Worm (Caenorhabditis elegans) whole organism, mixed stage, embryonic: Measurements from ENCODE around the gene pgp-1.
"Not testable (repeated sequence)": the region's sequence is repeated elsewhere in the genome, so short reads cannot be mapped to it uniquely, and the experiment has no call there.

Source experiments
- M03D4.4 ChIP-seq: sonication (generic microtip); optimal IDR thresholded peaks from 2 replicates; lab custom pipeline; 2017; ENCODE audit warnings: mild to moderate bottlenecking, missing genetic modification characterization, missing compliant biosample characterization
- bed-3 ChIP-seq: fragments of 200-800 bp; sonication (Bioruptor generic); optimal IDR thresholded peaks from 3 replicates; lab custom pipeline; 2018; ENCODE audit warnings: mild to moderate bottlenecking, missing genetic modification characterization, moderate library complexity, missing compliant biosample characterization
- blmp-1 ChIP-seq: fragments of 150-350 bp; optimal IDR thresholded peaks from 2 replicates; lab custom pipeline; 2014; ENCODE audit warnings: missing biosample characterization, missing genetic modification characterization
- ceh-39 ChIP-seq: fragments of 150-350 bp; optimal IDR thresholded peaks from 2 replicates; lab custom pipeline; 2014; ENCODE audit warnings: missing biosample characterization, missing genetic modification characterization
- ceh-83 ChIP-seq: fragments of 200-800 bp; sonication (Bioruptor generic); optimal IDR thresholded peaks from 2 replicates; lab custom pipeline; 2018; ENCODE audit warnings: mild to moderate bottlenecking, missing genetic modification characterization, missing compliant biosample characterization
- ces-1 ChIP-seq: fragments of 150-350 bp; optimal IDR thresholded peaks from 2 replicates; lab custom pipeline; 2014; ENCODE audit warnings: missing biosample characterization, missing genetic modification reagents, missing genetic modification characterization
- cnd-1 ChIP-seq: fragments of 200-800 bp; sonication (Bioruptor generic); optimal IDR thresholded peaks from 2 replicates; lab custom pipeline; 2018; ENCODE audit warnings: mild to moderate bottlenecking, missing genetic modification characterization, missing compliant biosample characterization
- drap-1 ChIP-seq: fragments of 200-800 bp; sonication (Bioruptor generic); optimal IDR thresholded peaks from 3 replicates; lab custom pipeline; 2018; ENCODE audit warnings: mild to moderate bottlenecking, missing genetic modification characterization, missing compliant biosample characterization
- elt-1 ChIP-seq: sonication (generic microtip); optimal IDR thresholded peaks from 2 replicates; lab custom pipeline; 2017; ENCODE audit warnings: missing genetic modification characterization, mild to moderate bottlenecking, missing compliant biosample characterization, antibody characterized with exemption, moderate library complexity, borderline replicate concordance; ENCODE audit not compliant: insufficient read depth
- elt-3 ChIP-seq: fragments of 150-350 bp; optimal IDR thresholded peaks from 2 replicates; lab custom pipeline; 2014; ENCODE audit warnings: missing biosample characterization, missing genetic modification characterization
- flh-1 ChIP-seq: fragments of 200-800 bp; sonication (Bioruptor generic); optimal IDR thresholded peaks from 2 replicates; lab custom pipeline; 2018; ENCODE audit warnings: mild to moderate bottlenecking, missing genetic modification characterization, moderate library complexity, missing compliant biosample characterization
- ham-2 ChIP-seq: fragments of 200-800 bp; sonication (Bioruptor generic); optimal IDR thresholded peaks from 2 replicates; lab custom pipeline; 2018; ENCODE audit warnings: mild to moderate bottlenecking, missing genetic modification characterization, missing compliant biosample characterization
- hlh-1 ChIP-seq: fragments of 150-350 bp; optimal IDR thresholded peaks from 2 replicates; lab custom pipeline; 2014; ENCODE audit warnings: missing biosample characterization, missing genetic modification reagents, missing genetic modification characterization
- lin-32 ChIP-seq: fragments of 200-800 bp; sonication (Bioruptor generic); optimal IDR thresholded peaks from 2 replicates; lab custom pipeline; 2018; ENCODE audit warnings: mild to moderate bottlenecking, missing genetic modification characterization, missing compliant biosample characterization
- lsy-2 ChIP-seq: fragments of 150-350 bp; optimal IDR thresholded peaks from 2 replicates; lab custom pipeline; 2014; ENCODE audit warnings: missing biosample characterization, missing genetic modification characterization
- mab-5 ChIP-seq: fragments of 150-350 bp; optimal IDR thresholded peaks from 2 replicates; lab custom pipeline; 2014; ENCODE audit warnings: missing biosample characterization, missing genetic modification characterization
- mep-1 ChIP-seq: fragments of 150-350 bp; optimal IDR thresholded peaks from 2 replicates; lab custom pipeline; 2017; ENCODE audit warnings: missing biosample characterization, missing genetic modification reagents, missing genetic modification characterization, inconsistent platforms
- mls-2 ChIP-seq: sonication (generic microtip); optimal IDR thresholded peaks from 2 replicates; lab custom pipeline; 2016; ENCODE audit warnings: mild to moderate bottlenecking, missing genetic modification characterization, moderate library complexity, missing compliant biosample characterization
- nhr-12 ChIP-seq: fragments of 150-350 bp; optimal IDR thresholded peaks from 2 replicates; lab custom pipeline; 2014; ENCODE audit warnings: missing biosample characterization, missing genetic modification characterization
- nhr-2 ChIP-seq: fragments of 150-350 bp; optimal IDR thresholded peaks from 2 replicates; lab custom pipeline; 2014; ENCODE audit warnings: missing biosample characterization, missing genetic modification characterization
- nhr-28 ChIP-seq: fragments of 150-350 bp; optimal IDR thresholded peaks from 2 replicates; lab custom pipeline; 2014; ENCODE audit warnings: missing biosample characterization, missing genetic modification characterization
- nhr-76 ChIP-seq: sonication (generic microtip); optimal IDR thresholded peaks from 2 replicates; lab custom pipeline; 2017; ENCODE audit warnings: missing biosample characterization, missing genetic modification characterization
- pha-4 ChIP-seq: fragments of 150-350 bp; optimal IDR thresholded peaks from 2 replicates; lab custom pipeline; 2018; ENCODE audit warnings: missing biosample characterization, missing genetic modification reagents, missing genetic modification characterization
- sem-2 ChIP-seq: fragments of 200-800 bp; sonication (Bioruptor generic); optimal IDR thresholded peaks from 2 replicates; lab custom pipeline; 2018; ENCODE audit warnings: mild to moderate bottlenecking, missing genetic modification characterization, missing compliant biosample characterization
- snpc-4 ChIP-seq: fragments of 150-350 bp; optimal IDR thresholded peaks from 2 replicates; lab custom pipeline; 2014; ENCODE audit warnings: missing biosample characterization, missing genetic modification characterization
- sptf-1 ChIP-seq: sonication (generic microtip); optimal IDR thresholded peaks from 2 replicates; lab custom pipeline; 2017; ENCODE audit warnings: mild to moderate bottlenecking, missing genetic modification characterization, moderate library complexity, missing compliant biosample characterization
- tbx-8 ChIP-seq: fragments of 200-800 bp; sonication (Bioruptor generic); optimal IDR thresholded peaks from 2 replicates; lab custom pipeline; 2018; ENCODE audit warnings: mild to moderate bottlenecking, missing genetic modification characterization, moderate library complexity, missing compliant biosample characterization
- unc-120 ChIP-seq: sonication (generic microtip); optimal IDR thresholded peaks from 2 replicates; lab custom pipeline; 2017; ENCODE audit warnings: missing genetic modification characterization, missing compliant biosample characterization; ENCODE audit not compliant: poor library complexity, severe bottlenecking
- unc-39 ChIP-seq: fragments of 150-350 bp; optimal IDR thresholded peaks from 2 replicates; lab custom pipeline; 2014; ENCODE audit warnings: missing biosample characterization, missing genetic modification characterization
- unc-62 ChIP-seq: fragments of 150-350 bp; optimal IDR thresholded peaks from 2 replicates; lab custom pipeline; 2014; ENCODE audit warnings: missing biosample characterization, missing genetic modification reagents, missing genetic modification characterization
- zip-8 ChIP-seq: fragments of 150-350 bp; optimal IDR thresholded peaks from 2 replicates; lab custom pipeline; 2014; ENCODE audit warnings: missing biosample characterization, missing genetic modification characterization

Gene pgp-1

DNA sequence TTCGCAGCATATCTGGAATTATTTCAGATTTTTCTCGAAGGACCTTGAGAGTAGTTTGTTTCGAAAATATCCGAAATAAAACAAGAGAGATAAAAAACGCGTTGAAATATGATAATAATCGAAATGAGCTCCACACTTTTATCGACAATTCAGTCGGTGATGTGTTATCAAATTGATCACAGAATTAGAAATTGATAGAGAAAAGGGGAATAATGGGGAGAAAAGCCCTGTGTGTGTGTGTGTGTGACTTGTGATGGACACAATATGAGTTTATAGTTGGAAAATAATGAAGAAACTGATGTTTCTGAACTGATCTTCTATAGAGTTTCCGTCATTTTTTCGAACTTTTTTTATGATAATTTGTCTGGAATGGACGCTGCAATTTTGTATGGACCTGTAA, at the start of gene pgp-1:
pgp-1 (minus strand) TSS at position 12 of the 400 bp plus-strand sequence.
- no peak for TF ChIP-seq ceh-39 (tag; lab: Kevin White, UChicago)
- TF ChIP-seq mls-2 (tag; lab: Kevin White, UChicago), result no peak
- TF ChIP-seq nhr-12 (tag; lab: Kevin White, UChicago), result no peak
- no peak for TF ChIP-seq ces-1 (GFP tag; lab: Kevin White, UChicago)
- no peak for TF ChIP-seq zip-8
- no peak for TF ChIP-seq sptf-1
- TF ChIP-seq, all 35 proteins: peak for 0

ce11 chrIV:12640875-12641860, 42.2 kb upstream of the pgp-1 start:
- TF ChIP-seq lsy-2 (tag; lab: Kevin White, UChicago), result no peak
- no peak for TF ChIP-seq elt-3 (tag; lab: Kevin White, UChicago)
- TF ChIP-seq mep-1 (tag; lab: Kevin White, UChicago), result no peak
- no peak for TF ChIP-seq cnd-1 (tag; lab: Kevin White, UChicago)
- TF ChIP-seq nhr-2, result no peak
- no peak for TF ChIP-seq mls-2 (tag; lab: Kevin White, UChicago)
- TF ChIP-seq bed-3, result no peak
- TF ChIP-seq snpc-4 (tag; lab: Kevin White, UChicago), result no peak
- TF ChIP-seq drap-1 (GFP tag; lab: Kevin White, UChicago), result no peak
- TF ChIP-seq lin-32, result no peak
- no peak for TF ChIP-seq ceh-83 (GFP tag; lab: Kevin White, UChicago)
- no peak for TF ChIP-seq mab-5 (tag; lab: Kevin White, UChicago)
- no peak for TF ChIP-seq hlh-1 (tag; lab: Kevin White, UChicago)
- no peak for TF ChIP-seq unc-62 (GFP tag; lab: Kevin White, UChicago)
- no peak for TF ChIP-seq flh-1 (GFP tag; lab: Kevin White, UChicago)
- no peak for TF ChIP-seq nhr-12 (tag; lab: Kevin White, UChicago)
- TF ChIP-seq unc-39 (tag; lab: Kevin White, UChicago), result no peak
- TF ChIP-seq, all 35 proteins: peak for 0

DNA sequence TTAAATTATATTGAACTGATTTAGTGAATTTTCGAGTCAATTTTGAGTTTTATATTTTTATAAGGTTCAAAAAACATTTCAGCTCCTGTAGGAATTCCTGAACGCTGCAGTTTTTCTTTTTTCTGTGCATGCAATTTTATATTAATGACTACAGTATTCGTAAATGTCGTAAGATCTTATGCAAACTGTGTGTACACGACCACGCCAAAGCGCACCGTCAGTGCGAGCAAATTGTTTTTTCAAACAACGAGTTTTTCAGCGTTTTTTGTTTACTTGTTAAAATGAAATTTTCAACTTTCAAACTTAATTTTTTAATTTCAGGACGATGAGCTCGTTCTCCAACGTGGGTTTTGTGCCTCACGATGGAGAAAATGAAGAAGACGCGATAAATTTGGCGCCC, 41.2 kb upstream of the pgp-1 start, which contains the start of gene vha-7:
vha-7 (plus strand) TSS at position 326 of the 400 bp plus-strand sequence.
- TF ChIP-seq lsy-2 (tag; lab: Kevin White, UChicago), result no peak
- no peak for TF ChIP-seq M03D4.4 (tag; lab: Kevin White, UChicago)
- TF ChIP-seq unc-39 (tag; lab: Kevin White, UChicago), result no peak
- TF ChIP-seq ces-1 (GFP tag; lab: Kevin White, UChicago), result no peak
- TF ChIP-seq pha-4, result no peak
- no peak for TF ChIP-seq mep-1 (tag; lab: Kevin White, UChicago)
- no peak for TF ChIP-seq elt-1 (tag; lab: Kevin White, UChicago)
- TF ChIP-seq blmp-1 (tag; lab: Kevin White, UChicago), result no peak
- no peak for TF ChIP-seq ceh-83 (GFP tag; lab: Kevin White, UChicago)
- no peak for TF ChIP-seq nhr-76 (tag; lab: Kevin White, UChicago)
- TF ChIP-seq ceh-39 (tag; lab: Kevin White, UChicago), result no peak
- no peak for TF ChIP-seq tbx-8 (GFP tag; lab: Kevin White, UChicago)
- TF ChIP-seq cnd-1 (tag; lab: Kevin White, UChicago), result no peak
- no peak for TF ChIP-seq nhr-28 (tag; lab: Kevin White, UChicago)
- TF ChIP-seq unc-62 (GFP tag; lab: Kevin White, UChicago), result no peak
- no peak for TF ChIP-seq snpc-4 (tag; lab: Kevin White, UChicago)
- TF ChIP-seq ham-2 (GFP tag; lab: Kevin White, UChicago), result no peak
- no peak for TF ChIP-seq drap-1 (GFP tag; lab: Kevin White, UChicago)
- TF ChIP-seq sem-2 (GFP tag; lab: Kevin White, UChicago), result no peak
- no peak for TF ChIP-seq unc-120 (tag; lab: Kevin White, UChicago)
- TF ChIP-seq, all 35 proteins: peak for 0

- TF ChIP-seq ceh-83 (GFP tag; lab: Kevin White, UChicago); mls-2 (tag; lab: Kevin White, UChicago); cnd-1 (tag; lab: Kevin White, UChicago): not testable (repeated sequence)
- TF ChIP-seq, all 35 proteins: peak for 0; not testable (repeated sequence) for 35
Observed at ce11 chrIV:12639311-12639710, 40.3 kb upstream of the pgp-1 start, which contains the start of gene C26H9A.3. C26H9A.3 (minus strand) TSS chrIV:12639411.
